Worm (Caenorhabditis elegans): ENCODE data around the gene age-1.
A peak's percentile ranks its signal among the peaks of the same experiment; 100 is the strongest.

The age-1 gene

ce11 chrII:11501956-11502355, 24.9 kb downstream of the age-1 start:
- no peak for TF ChIP-seq mec-3 (tag; optimal IDR thresholded peaks at IDR 0.05; ENCODE audit: borderline replicate concordance)
- no peak for TF ChIP-seq hlh-15 (tag; optimal IDR thresholded peaks at IDR 0.05)
- TF ChIP-seq ceh-6 (GFP tag; optimal IDR thresholded peaks at IDR 0.05), result no peak
- TF ChIP-seq nhr-11 (tag; optimal IDR thresholded peaks at IDR 0.05), result no peak
- no peak for TF ChIP-seq dmd-4 (tag; optimal IDR thresholded peaks at IDR 0.05; ENCODE audit: borderline replicate concordance)
- no peak for TF ChIP-seq ceh-14 (tag; optimal IDR thresholded peaks at IDR 0.05)
- TF ChIP-seq ceh-34 (tag; optimal IDR thresholded peaks at IDR 0.05), result no peak
- no peak for TF ChIP-seq tbx-2 (tag; optimal IDR thresholded peaks at IDR 0.05)
- TF ChIP-seq ama-1 (optimal IDR thresholded peaks at IDR 0.05), result no peak
- no peak for TF ChIP-seq K02D7.2 (tag; optimal IDR thresholded peaks at IDR 0.05)
- TF ChIP-seq pqm-1 (tag; optimal IDR thresholded peaks at IDR 0.05), result no peak

ce11 chrII:11500198-11500597, 26.7 kb downstream of the age-1 start, which contains the start of gene B0334.20:
TSS of gene B0334.20 (minus strand) at chrII:11500459.
- no peak for TF ChIP-seq F13H6.1 (tag; optimal IDR thresholded peaks at IDR 0.05)
- TF ChIP-seq sox-4 (tag; optimal IDR thresholded peaks at IDR 0.05), result no peak
- no peak for TF ChIP-seq ceh-31 (tag; optimal IDR thresholded peaks at IDR 0.05)
- TF ChIP-seq ztf-16 (tag; optimal IDR thresholded peaks at IDR 0.05), result no peak
- TF ChIP-seq Y22D7AL.16 (tag; optimal IDR thresholded peaks at IDR 0.05), result no peak
- TF ChIP-seq ets-4 (tag; optimal IDR thresholded peaks at IDR 0.05), result no peak
- TF ChIP-seq ceh-14 (tag; optimal IDR thresholded peaks at IDR 0.05), result no peak
- no peak for TF ChIP-seq hlh-6 (tag; optimal IDR thresholded peaks at IDR 0.05)
- TF ChIP-seq elt-4 (tag; optimal IDR thresholded peaks at IDR 0.05), result no peak
- TF ChIP-seq ceh-2 (tag; optimal IDR thresholded peaks at IDR 0.05), result no peak
- TF ChIP-seq elt-2 (tag; optimal IDR thresholded peaks at IDR 0.05), result no peak
- no peak for TF ChIP-seq hlh-8 (tag; optimal IDR thresholded peaks at IDR 0.05)
- no peak for TF ChIP-seq lim-6 (tag; optimal IDR thresholded peaks at IDR 0.05)
- TF ChIP-seq nhr-232 (tag; optimal IDR thresholded peaks at IDR 0.05), result no peak
- TF ChIP-seq tbx-2 (tag; optimal IDR thresholded peaks at IDR 0.05), result no peak
- TF ChIP-seq che-1 (tag; optimal IDR thresholded peaks at IDR 0.05), result no peak

ce11 chrII:11497365-11497764, 29.5 kb downstream of the age-1 start, which contains the start of gene B0334.5:
TSS of gene B0334.5 (plus strand) at chrII:11497665.
- TF ChIP-seq nhr-11 (tag; optimal IDR thresholded peaks at IDR 0.05), result no peak
- no peak for TF ChIP-seq elt-2 (tag; optimal IDR thresholded peaks at IDR 0.05)
- TF ChIP-seq ceh-14 (tag; optimal IDR thresholded peaks at IDR 0.05), result no peak
- no peak for TF ChIP-seq sox-4 (tag; optimal IDR thresholded peaks at IDR 0.05)
- no peak for TF ChIP-seq K02D7.2 (tag; optimal IDR thresholded peaks at IDR 0.05)
- TF ChIP-seq unc-55 (GFP tag; optimal IDR thresholded peaks at IDR 0.05), result no peak
- no peak for TF ChIP-seq pag-3 (tag; optimal IDR thresholded peaks at IDR 0.05; ENCODE audit: borderline replicate concordance)
- no peak for TF ChIP-seq elt-4 (tag; optimal IDR thresholded peaks at IDR 0.05)
- TF ChIP-seq hlh-6 (tag; optimal IDR thresholded peaks at IDR 0.05), result no peak
- no peak for TF ChIP-seq ref-2 (tag; optimal IDR thresholded peaks at IDR 0.05)

ce11 chrII:11496767-11497166, 30.1 kb downstream of the age-1 start, which contains the start of gene emc-5:
TSS of gene emc-5 (plus strand) at chrII:11496780.
- TF ChIP-seq unc-42 (tag; optimal IDR thresholded peaks at IDR 0.05) (no peak), pag-3 (tag; optimal IDR thresholded peaks at IDR 0.05; ENCODE audit: borderline replicate concordance) (no peak), nhr-11 (tag; optimal IDR thresholded peaks at IDR 0.05) (no peak), elt-2 (tag; optimal IDR thresholded peaks at IDR 0.05) (no peak), unc-55 (GFP tag; optimal IDR thresholded peaks at IDR 0.05) (peak; percentile 14), pax-1 (tag; optimal IDR thresholded peaks at IDR 0.05) (no peak), ceh-18 (tag; optimal IDR thresholded peaks at IDR 0.05) (peak; percentile 26), hlh-15 (tag; optimal IDR thresholded peaks at IDR 0.05) (no peak), ama-1 (optimal IDR thresholded peaks at IDR 0.05) (no peak), fkh-10 (GFP tag; optimal IDR thresholded peaks at IDR 0.05) (no peak), sox-2 (GFP tag; IDR thresholded peaks at IDR 0.05) (no peak), ceh-19 (GFP tag; optimal IDR thresholded peaks at IDR 0.05) (no peak), ceh-9 (tag; optimal IDR thresholded peaks at IDR 0.05) (no peak)

ce11 chrII:11495806-11496205, 31.0 kb downstream of the age-1 start:
- no peak for TF ChIP-seq ceh-14 (tag; optimal IDR thresholded peaks at IDR 0.05)
- TF ChIP-seq T23F11.4 (GFP tag; optimal IDR thresholded peaks at IDR 0.05), result no peak
- TF ChIP-seq pha-4 (tag; optimal IDR thresholded peaks at IDR 0.05), result no peak
- TF ChIP-seq fax-1 (tag; optimal IDR thresholded peaks at IDR 0.05), result no peak
- TF ChIP-seq madf-2 (tag; optimal IDR thresholded peaks at IDR 0.05), result no peak
- no peak for TF ChIP-seq mec-3 (tag; optimal IDR thresholded peaks at IDR 0.05; ENCODE audit: borderline replicate concordance)
- TF ChIP-seq hlh-6 (tag; optimal IDR thresholded peaks at IDR 0.05), result no peak
- no peak for TF ChIP-seq elt-4 (tag; optimal IDR thresholded peaks at IDR 0.05)

All from whole organism, late embryonic.